Fruit fly (Drosophila melanogaster) whole organism, embryonic: ENCODE measurements around the gene CG17027.

Experiments used
- Asciz ChIP-seq: fragments of 200-800 bp; sonication (Bioruptor generic); optimal IDR thresholded peaks from 2 replicates; lab custom pipeline; 2017; ENCODE audit warnings: missing biosample characterization, mild to moderate bottlenecking, missing genetic modification characterization, missing genetic modification reagents
- Atf6 ChIP-seq: fragments of 200-800 bp; sonication (Bioruptor generic); IDR thresholded peaks from 2 replicates; pipeline ENCODE4 v1.3.6; 2022; ENCODE audit warnings: missing biosample characterization, missing genetic modification characterization
- Bgb ChIP-seq: fragments of 200-800 bp; sonication (Bioruptor generic); IDR thresholded peaks from 2 replicates; pipeline ENCODE4 v1.3.6; 2022; ENCODE audit warnings: missing biosample characterization, missing genetic modification characterization; ENCODE audit not compliant: partially characterized antibody
- Bteb2 ChIP-seq: fragments of 200-800 bp; sonication (Bioruptor generic); optimal IDR thresholded peaks from 2 replicates; lab custom pipeline; 2016; ENCODE audit warnings: missing biosample characterization, missing genetic modification characterization
- CG13424 ChIP-seq: fragments of 200-800 bp; sonication (Bioruptor generic); optimal IDR thresholded peaks from 2 replicates; lab custom pipeline; 2019; ENCODE audit warnings: missing biosample characterization, mild to moderate bottlenecking, missing genetic modification characterization, moderate library complexity
- CG15479 ChIP-seq: fragments of 200-800 bp; sonication (Bioruptor generic); optimal IDR thresholded peaks from 3 replicates; lab custom pipeline; 2019; ENCODE audit warnings: missing biosample characterization, mild to moderate bottlenecking, missing genetic modification characterization, moderate library complexity
- CG16815 ChIP-seq: fragments of 200-800 bp; sonication (Bioruptor generic); optimal IDR thresholded peaks from 3 replicates; lab custom pipeline; 2017; ENCODE audit warnings: missing biosample characterization, mild to moderate bottlenecking, missing genetic modification characterization
- CG2202 ChIP-seq: fragments of 200-800 bp; sonication (Bioruptor generic); optimal IDR thresholded peaks from 2 replicates; lab custom pipeline; 2018; ENCODE audit warnings: missing biosample characterization, mild to moderate bottlenecking, missing genetic modification characterization
- CG3163 ChIP-seq: fragments of 200-800 bp; sonication (Bioruptor generic); optimal IDR thresholded peaks from 3 replicates; lab custom pipeline; 2016; ENCODE audit warnings: missing biosample characterization, missing genetic modification characterization
- CG33557 ChIP-seq: fragments of 200-800 bp; sonication (Bioruptor generic); optimal IDR thresholded peaks from 2 replicates; lab custom pipeline; 2019; ENCODE audit warnings: missing biosample characterization, mild to moderate bottlenecking, missing genetic modification characterization, moderate library complexity
- CG3407 ChIP-seq: fragments of 200-800 bp; sonication (Bioruptor generic); optimal IDR thresholded peaks from 2 replicates; lab custom pipeline; 2018; ENCODE audit warnings: missing biosample characterization, mild to moderate bottlenecking, missing genetic modification characterization
- CG34224 ChIP-seq: fragments of 200-800 bp; sonication (Bioruptor generic); IDR thresholded peaks from 3 replicates; pipeline ENCODE4 v1.3.6; 2022; ENCODE audit warnings: missing biosample characterization, missing genetic modification characterization; ENCODE audit not compliant: partially characterized antibody
- CG3847 ChIP-seq: fragments of 200-800 bp; sonication (Bioruptor generic); IDR thresholded peaks from 2 replicates; pipeline ENCODE4 v1.3.6; 2022; ENCODE audit warnings: missing biosample characterization, missing genetic modification characterization
- CG4424 ChIP-seq: fragments of 200-800 bp; sonication (Bioruptor generic); optimal IDR thresholded peaks from 3 replicates; lab custom pipeline; 2016; ENCODE audit warnings: missing biosample characterization, missing genetic modification characterization
- CG5180 ChIP-seq: fragments of 200-800 bp; sonication (Bioruptor generic); optimal IDR thresholded peaks from 3 replicates; lab custom pipeline; 2017; ENCODE audit warnings: missing biosample characterization, missing genetic modification characterization, mild to moderate bottlenecking, moderate library complexity, missing genetic modification reagents
- CG8089 ChIP-seq: fragments of 200-800 bp; sonication (Bioruptor generic); optimal IDR thresholded peaks from 3 replicates; lab custom pipeline; 2016; ENCODE audit warnings: missing biosample characterization, missing genetic modification characterization
- CG8290 ChIP-seq, 3 experiments: fragments of 200-800 bp; sonication (Bioruptor generic); optimal IDR thresholded peaks; 2 replicates each; lab custom pipeline; 2016 to 2019; ENCODE audit warnings: missing biosample characterization in 3 of 3, missing genetic modification characterization in 3 of 3, mild to moderate bottlenecking in 2 of 3, moderate library complexity in 1 of 3
- CG8388 ChIP-seq: fragments of 200-800 bp; sonication (Bioruptor generic); optimal IDR thresholded peaks from 2 replicates; lab custom pipeline; 2019; ENCODE audit warnings: missing biosample characterization, mild to moderate bottlenecking, missing genetic modification characterization, moderate library complexity
- CoRest ChIP-seq: fragments of 200-800 bp; sonication (Bioruptor generic); optimal IDR thresholded peaks from 3 replicates; lab custom pipeline; 2018; ENCODE audit warnings: missing biosample characterization, mild to moderate bottlenecking, missing genetic modification characterization, moderate library complexity
- CrebB ChIP-seq: fragments of 200-800 bp; sonication (Bioruptor generic); optimal IDR thresholded peaks from 3 replicates; lab custom pipeline; 2018; ENCODE audit warnings: missing biosample characterization, mild to moderate bottlenecking, missing genetic modification characterization
- Dad ChIP-seq: fragments of 200-800 bp; sonication (Bioruptor generic); optimal IDR thresholded peaks from 3 replicates; lab custom pipeline; 2016; ENCODE audit warnings: missing biosample characterization, missing genetic modification characterization
- Fer3 ChIP-seq: fragments of 200-800 bp; sonication (Bioruptor generic); optimal IDR thresholded peaks from 2 replicates; lab custom pipeline; 2018; ENCODE audit warnings: missing biosample characterization, mild to moderate bottlenecking, missing genetic modification characterization, moderate library complexity
- Hand ChIP-seq: fragments of 200-800 bp; sonication (Bioruptor generic); optimal IDR thresholded peaks from 2 replicates; lab custom pipeline; 2017; ENCODE audit warnings: mild to moderate bottlenecking, missing biosample characterization, missing genetic modification reagents, missing genetic modification characterization
- Hr51 ChIP-seq, 2 experiments: fragments of 200-800 bp; sonication (Bioruptor generic); optimal IDR thresholded peaks; 2 replicates in 1 of 2; 3 replicates in 1 of 2; lab custom pipeline; 2016 to 2018; ENCODE audit warnings: missing biosample characterization in 2 of 2, missing genetic modification characterization in 2 of 2, mild to moderate bottlenecking in 1 of 2, moderate library complexity in 1 of 2
- Hr78 ChIP-seq, 2 experiments: fragments of 200-800 bp in 1 of 2; fragments of >200 bp in 1 of 2; sonication (Bioruptor generic) in 1 of 2; optimal IDR thresholded peaks; 2 replicates each; lab custom pipeline; 2017 to 2019; ENCODE audit warnings: missing biosample characterization in 2 of 2, missing genetic modification characterization in 2 of 2, mild to moderate bottlenecking in 1 of 2, moderate library complexity in 1 of 2
- Lim3 ChIP-seq: fragments of 200-800 bp; sonication (Bioruptor generic); IDR thresholded peaks from 2 replicates; pipeline ENCODE4 v1.3.6; 2022; ENCODE audit warnings: missing biosample characterization, missing genetic modification characterization
- NFAT ChIP-seq: fragments of 200-800 bp; sonication (Bioruptor generic); IDR thresholded peaks from 2 replicates; pipeline ENCODE4 v1.3.6; 2022; ENCODE audit warnings: missing biosample characterization, missing genetic modification characterization
- Spps ChIP-seq: fragments of 200-800 bp; sonication (Bioruptor generic); optimal IDR thresholded peaks from 2 replicates; lab custom pipeline; 2018; ENCODE audit warnings: missing biosample characterization, mild to moderate bottlenecking, missing genetic modification characterization
- Xrp1 ChIP-seq: fragments of 200-800 bp; sonication (Bioruptor generic); IDR thresholded peaks from 2 replicates; pipeline ENCODE4 v1.3.6; 2022; ENCODE audit warnings: missing biosample characterization, missing genetic modification characterization
- aop ChIP-seq: fragments of 200-800 bp; sonication (Bioruptor generic); IDR thresholded peaks from 2 replicates; pipeline ENCODE4 v1.3.6; 2022; ENCODE audit warnings: missing biosample characterization, missing genetic modification characterization
- corto ChIP-seq: fragments of 200-800 bp; sonication (Bioruptor generic); optimal IDR thresholded peaks from 2 replicates; lab custom pipeline; 2016; ENCODE audit warnings: missing biosample characterization, mild to moderate bottlenecking, missing genetic modification characterization, moderate library complexity
- dimm ChIP-seq: fragments of 200-800 bp; sonication (Bioruptor generic); IDR thresholded peaks from 2 replicates; pipeline ENCODE4 v1.3.6; 2022; ENCODE audit warnings: missing biosample characterization, missing genetic modification characterization
- disco-r ChIP-seq: fragments of 200-800 bp; sonication (Bioruptor generic); optimal IDR thresholded peaks from 2 replicates; lab custom pipeline; 2016; ENCODE audit warnings: missing biosample characterization, missing genetic modification characterization
- grau ChIP-seq: fragments of 200-800 bp; optimal IDR thresholded peaks from 3 replicates; lab custom pipeline; 2019; ENCODE audit warnings: missing biosample characterization, mild to moderate bottlenecking, missing genetic modification characterization, moderate library complexity
- jing ChIP-seq: fragments of 200-800 bp; sonication (Bioruptor generic); optimal IDR thresholded peaks from 2 replicates; lab custom pipeline; 2018; ENCODE audit warnings: missing biosample characterization, mild to moderate bottlenecking, missing genetic modification characterization
- mld ChIP-seq: fragments of 200-800 bp; sonication (Bioruptor generic); IDR thresholded peaks from 3 replicates; pipeline ENCODE4 v1.3.6; 2022; ENCODE audit warnings: missing biosample characterization, missing genetic modification characterization; ENCODE audit not compliant: partially characterized antibody
- org-1 ChIP-seq: fragments of 200-800 bp; sonication (Bioruptor generic); optimal IDR thresholded peaks from 2 replicates; lab custom pipeline; 2017; ENCODE audit warnings: missing biosample characterization, missing genetic modification characterization
- peb ChIP-seq: fragments of 200-800 bp; sonication (Bioruptor generic); IDR thresholded peaks from 2 replicates; pipeline ENCODE4 v1.3.6; 2022; ENCODE audit warnings: missing biosample characterization, missing genetic modification characterization
- pfk ChIP-seq: fragments of 200-800 bp; sonication (Bioruptor generic); optimal IDR thresholded peaks from 2 replicates; lab custom pipeline; 2018; ENCODE audit warnings: missing biosample characterization, mild to moderate bottlenecking, missing genetic modification characterization, moderate library complexity
- pnt ChIP-seq: fragments of 200-800 bp; sonication (Bioruptor generic); optimal IDR thresholded peaks from 3 replicates; lab custom pipeline; 2016; ENCODE audit warnings: missing biosample characterization, missing genetic modification characterization
- psq ChIP-seq: fragments of 200-800 bp; sonication (Bioruptor generic); optimal IDR thresholded peaks from 2 replicates; lab custom pipeline; 2017; ENCODE audit warnings: missing biosample characterization, missing genetic modification characterization
- pzg ChIP-seq: fragments of 200-800 bp; sonication (Bioruptor generic); optimal IDR thresholded peaks from 3 replicates; lab custom pipeline; 2018; ENCODE audit warnings: missing biosample characterization, mild to moderate bottlenecking, missing genetic modification characterization, moderate library complexity
- sens ChIP-seq: fragments of 200-800 bp; sonication (Bioruptor generic); peaks from one replicate; lab custom pipeline; 2016; ENCODE audit warnings: missing biosample characterization, missing genetic modification characterization
- tll ChIP-seq, 2 experiments: fragments of 200-800 bp in 1 of 2; fragments of >200 bp in 1 of 2; sonication (Bioruptor generic) in 1 of 2; optimal IDR thresholded peaks; 2 replicates each; lab custom pipeline; 2017 to 2019; ENCODE audit warnings: missing biosample characterization in 2 of 2, missing genetic modification characterization in 2 of 2, mild to moderate bottlenecking in 1 of 2, moderate library complexity in 1 of 2
- trh ChIP-seq: fragments of 200-800 bp; sonication (Bioruptor generic); optimal IDR thresholded peaks from 2 replicates; lab custom pipeline; 2016; ENCODE audit warnings: missing biosample characterization, missing genetic modification characterization
- tup ChIP-seq: fragments of 200-800 bp; sonication (Bioruptor generic); optimal IDR thresholded peaks from 2 replicates; lab custom pipeline; 2016; ENCODE audit warnings: missing biosample characterization, mild to moderate bottlenecking, missing genetic modification characterization, moderate library complexity
- tx ChIP-seq: fragments of 200-800 bp; sonication (Bioruptor generic); optimal IDR thresholded peaks from 2 replicates; lab custom pipeline; 2016; ENCODE audit warnings: missing biosample characterization, missing genetic modification characterization
- vfl ChIP-seq: fragments of 200-800 bp; sonication (Bioruptor generic); optimal IDR thresholded peaks from 2 replicates; lab custom pipeline; 2016; ENCODE audit warnings: missing biosample characterization, missing genetic modification characterization
- wor ChIP-seq: fragments of 200-800 bp; sonication (Bioruptor generic); IDR thresholded peaks from 2 replicates; pipeline ENCODE4 v1.3.6; 2022; ENCODE audit warnings: missing biosample characterization, missing genetic modification characterization
- zf30C ChIP-seq: fragments of 200-800 bp; sonication (Bioruptor generic); optimal IDR thresholded peaks from 3 replicates; lab custom pipeline; 2018; ENCODE audit warnings: missing biosample characterization, mild to moderate bottlenecking, missing genetic modification characterization

CG17027 gene

dm6 chr3L:15977565-15977964 lies 2.3 kb upstream of the CG17027 start (continued):
- no peak for TF ChIP-seq psq
- TF ChIP-seq tx (GFP tag; lab: Kevin White, UChicago) = no peak
- TF ChIP-seq CG3407 = no peak
- no peak for TF ChIP-seq jing (GFP tag; lab: Kevin White, UChicago)
- TF ChIP-seq Dad = no peak
- no peak for TF ChIP-seq CG2202 (tag; lab: Kevin White, UChicago)
- TF ChIP-seq CG3847 = no peak
- TF ChIP-seq dimm (GFP tag; lab: Robert Waterston, UW) = no peak
- peak; percentile 44 for TF ChIP-seq grau (tag; lab: Kevin White, UChicago)
- TF ChIP-seq vfl = no peak
- TF ChIP-seq CG8290 (GFP tag; optimal IDR thresholded peaks at IDR 0.05; lab: Kevin White, UChicago) = no peak
- no peak for TF ChIP-seq CG8290 (tag; optimal IDR thresholded peaks at IDR 0.05; lab: Kevin White, UChicago)
- TF ChIP-seq CoRest (tag; lab: Kevin White, UChicago) = peak; percentile 20
- TF ChIP-seq wor (GFP tag; lab: Robert Waterston, UW) = no peak
- no peak for TF ChIP-seq CrebB
- TF ChIP-seq tup (GFP tag; lab: Kevin White, UChicago) = no peak
- no peak for TF ChIP-seq Spps (tag; lab: Kevin White, UChicago)
- no peak for TF ChIP-seq CG3163 (GFP tag; lab: Kevin White, UChicago)
- TF ChIP-seq CG8388 (GFP tag; lab: Kevin White, UChicago) = no peak
- no peak for TF ChIP-seq Bteb2 (GFP tag; lab: Kevin White, UChicago)
- TF ChIP-seq trh (GFP tag; lab: Kevin White, UChicago) = no peak
- TF ChIP-seq corto (GFP tag; lab: Kevin White, UChicago) = no peak
- no peak for TF ChIP-seq pfk (GFP tag; lab: Kevin White, UChicago)
- peak; percentile 37 for TF ChIP-seq CG13424
- TF ChIP-seq Lim3 (GFP tag; lab: Robert Waterston, UW) = no peak
- TF ChIP-seq org-1 = no peak
- no peak for TF ChIP-seq disco-r
- peak; percentile 73 for TF ChIP-seq Xrp1 (GFP tag; lab: Robert Waterston, UW)
- TF ChIP-seq Hand (GFP tag; lab: Kevin White, UChicago) = no peak
- peak; percentile 87 for TF ChIP-seq sens (GFP tag; lab: Kevin White, UChicago)
- no peak for TF ChIP-seq peb (GFP tag; lab: Robert Waterston, UW)
- peak; percentile 69 for TF ChIP-seq Fer3 (tag; lab: Kevin White, UChicago)
- no peak for TF ChIP-seq mld (GFP tag; lab: Robert Waterston, UW)
- no peak for TF ChIP-seq Bgb (GFP tag; lab: Robert Waterston, UW)
- TF ChIP-seq CG8089 (GFP tag; lab: Kevin White, UChicago) = no peak
- no peak for TF ChIP-seq CG33557
- peak; percentile 52; the same call in 1 of the 2 replicates for TF ChIP-seq Atf6
- TF ChIP-seq Asciz (GFP tag; lab: Kevin White, UChicago) = peak; percentile 56
- TF ChIP-seq tll (GFP tag; optimal IDR thresholded peaks at IDR 0.05; lab: Kevin White, UChicago) = no peak
- no peak for TF ChIP-seq aop (GFP tag; lab: Robert Waterston, UW)
- no peak for TF ChIP-seq CG5180 (GFP tag; lab: Kevin White, UChicago)
- TF ChIP-seq NFAT = no peak; the same call in 1 of the 2 replicates
- TF ChIP-seq CG34224 (GFP tag; lab: Robert Waterston, UW) = no peak
- TF ChIP-seq Hr78 (GFP tag; optimal IDR thresholded peaks at IDR 0.05; lab: Kevin White, UChicago) = no peak
- TF ChIP-seq CG15479 (GFP tag; lab: Kevin White, UChicago) = no peak
- TF ChIP-seq pnt (GFP tag; lab: Kevin White, UChicago) = no peak
- TF ChIP-seq Hr51 (GFP tag; optimal IDR thresholded peaks at IDR 0.05; lab: Kevin White, UChicago) = no peak
- TF ChIP-seq CG16815 (GFP tag; lab: Kevin White, UChicago) = no peak
- peak; percentile 27 for TF ChIP-seq CG4424
- TF ChIP-seq pzg (GFP tag; lab: Kevin White, UChicago) = no peak
- TF ChIP-seq zf30C (GFP tag; lab: Kevin White, UChicago) = peak; percentile 38
